Worm (Caenorhabditis elegans) whole organism, L2 larva: ENCODE measurements around the gene lido-11.

Source experiments
- Y55F3AM.14 ChIP-seq: fragments of 200-800 bp; sonication (Bioruptor generic); optimal IDR thresholded peaks from 2 replicates; lab custom pipeline; 2018; ENCODE audit warnings: mild to moderate bottlenecking, missing genetic modification characterization, missing compliant biosample characterization
- aly-2 ChIP-seq: fragments of 150-350 bp; optimal IDR thresholded peaks from 2 replicates; lab custom pipeline; 2014; ENCODE audit warnings: missing biosample characterization, missing genetic modification characterization
- ama-1 ChIP-seq: fragments of 150-350 bp; optimal IDR thresholded peaks from 2 replicates; lab custom pipeline; 2018; ENCODE audit warnings: inconsistent platforms
- blmp-1 ChIP-seq: sonication (generic microtip); optimal IDR thresholded peaks from 2 replicates; lab custom pipeline; 2017; ENCODE audit warnings: missing genetic modification characterization, mild to moderate bottlenecking, missing compliant biosample characterization, antibody characterized with exemption, moderate library complexity; ENCODE audit not compliant: insufficient read depth
- ceh-16 ChIP-seq: fragments of 150-350 bp; optimal IDR thresholded peaks from 2 replicates; lab custom pipeline; 2014; ENCODE audit warnings: missing biosample characterization, missing genetic modification characterization
- ceh-82 ChIP-seq: fragments of 150-350 bp; optimal IDR thresholded peaks from 2 replicates; lab custom pipeline; 2014; ENCODE audit warnings: missing biosample characterization, missing genetic modification characterization
- crh-2 ChIP-seq: sonication (generic microtip); optimal IDR thresholded peaks from 2 replicates; lab custom pipeline; 2017; ENCODE audit warnings: missing biosample characterization, missing genetic modification characterization
- dmd-4 ChIP-seq: sonication (generic microtip); optimal IDR thresholded peaks from 2 replicates; lab custom pipeline; 2017; ENCODE audit warnings: missing biosample characterization, missing genetic modification characterization
- egl-27 ChIP-seq: sonication (generic microtip); optimal IDR thresholded peaks from 3 replicates; lab custom pipeline; 2017; ENCODE audit warnings: missing biosample characterization, missing genetic modification reagents, missing genetic modification characterization
- elt-1 ChIP-seq: fragments of 150-350 bp; optimal IDR thresholded peaks from 2 replicates; lab custom pipeline; 2014; ENCODE audit warnings: missing biosample characterization, missing genetic modification characterization
- elt-3 ChIP-seq: sonication (generic microtip); optimal IDR thresholded peaks from 2 replicates; lab custom pipeline; 2017; ENCODE audit warnings: missing biosample characterization, missing genetic modification characterization
- lsy-2 ChIP-seq, 2 experiments: fragments of 150-350 bp in 1 of 2; sonication (generic microtip) in 1 of 2; optimal IDR thresholded peaks; 2 replicates each; lab custom pipeline; 2014 to 2017; ENCODE audit warnings: missing biosample characterization in 2 of 2, missing genetic modification characterization in 2 of 2
- mab-5 ChIP-seq: fragments of 150-350 bp; optimal IDR thresholded peaks from 2 replicates; lab custom pipeline; 2014; ENCODE audit warnings: missing biosample characterization, missing genetic modification characterization
- mbf-1 ChIP-seq: sonication (generic microtip); optimal IDR thresholded peaks from 2 replicates; lab custom pipeline; 2017; ENCODE audit warnings: missing biosample characterization, missing genetic modification characterization
- mdl-1 ChIP-seq, 2 experiments: fragments of 150-350 bp in 1 of 2; sonication (generic microtip) in 1 of 2; optimal IDR thresholded peaks; 2 replicates each; lab custom pipeline; 2017; ENCODE audit warnings: missing biosample characterization in 2 of 2, missing genetic modification characterization in 2 of 2
- nhr-10 ChIP-seq: sonication (generic microtip); optimal IDR thresholded peaks from 2 replicates; lab custom pipeline; 2017; ENCODE audit warnings: missing biosample characterization, missing genetic modification characterization
- nhr-129 ChIP-seq: fragments of 150-350 bp; optimal IDR thresholded peaks from 2 replicates; lab custom pipeline; 2014; ENCODE audit warnings: missing biosample characterization, missing genetic modification characterization
- nhr-23 ChIP-seq: fragments of 150-350 bp; optimal IDR thresholded peaks from 2 replicates; lab custom pipeline; 2014; ENCODE audit warnings: missing biosample characterization, missing genetic modification reagents, missing genetic modification characterization
- nhr-25 ChIP-seq: fragments of 150-350 bp; sonication (generic microtip); optimal IDR thresholded peaks from 3 replicates; lab custom pipeline; 2014; ENCODE audit warnings: missing biosample characterization, missing genetic modification characterization
- nhr-6 ChIP-seq: fragments of 150-350 bp; optimal IDR thresholded peaks from 2 replicates; lab custom pipeline; 2014; ENCODE audit warnings: missing biosample characterization, missing genetic modification characterization
- nhr-77 ChIP-seq: fragments of 150-350 bp; optimal IDR thresholded peaks from 2 replicates; lab custom pipeline; 2014; ENCODE audit warnings: missing biosample characterization, missing genetic modification characterization
- sem-4 ChIP-seq: fragments of 150-350 bp; optimal IDR thresholded peaks from 2 replicates; lab custom pipeline; 2014; ENCODE audit warnings: missing biosample characterization, missing genetic modification reagents, missing genetic modification characterization
- skn-1 ChIP-seq: sonication (generic microtip); optimal IDR thresholded peaks from 2 replicates; lab custom pipeline; 2017; ENCODE audit warnings: missing biosample characterization, missing genetic modification characterization
- sma-3 ChIP-seq: sonication (generic microtip); optimal IDR thresholded peaks from 2 replicates; lab custom pipeline; 2016; ENCODE audit warnings: missing genetic modification reagents, missing genetic modification characterization, missing compliant biosample characterization
- snpc-4 ChIP-seq: fragments of 150-350 bp; optimal IDR thresholded peaks from 2 replicates; lab custom pipeline; 2014; ENCODE audit warnings: missing biosample characterization, missing genetic modification characterization
- unc-55 ChIP-seq: fragments of 150-350 bp; sonication (generic microtip); optimal IDR thresholded peaks from 3 replicates; lab custom pipeline; 2014; ENCODE audit warnings: missing biosample characterization, missing genetic modification reagents, missing genetic modification characterization
- unc-62 ChIP-seq: fragments of 150-350 bp; optimal IDR thresholded peaks from 2 replicates; lab custom pipeline; 2014; ENCODE audit warnings: missing biosample characterization, missing genetic modification reagents, missing genetic modification characterization
- zag-1 ChIP-seq: fragments of 150-350 bp; optimal IDR thresholded peaks from 2 replicates; lab custom pipeline; 2014; ENCODE audit warnings: missing biosample characterization, missing genetic modification characterization
- ztf-1 ChIP-seq: fragments of 200-800 bp; sonication (Bioruptor generic); conservative IDR thresholded peaks from 2 replicates; pipeline ENCODE4 v1.3.6; 2022; ENCODE audit warnings: missing genetic modification characterization, missing compliant biosample characterization
- ztf-4 ChIP-seq: fragments of 150-350 bp; optimal IDR thresholded peaks from 2 replicates; lab custom pipeline; 2014; ENCODE audit warnings: missing biosample characterization, missing genetic modification characterization

Gene lido-11

DNA sequence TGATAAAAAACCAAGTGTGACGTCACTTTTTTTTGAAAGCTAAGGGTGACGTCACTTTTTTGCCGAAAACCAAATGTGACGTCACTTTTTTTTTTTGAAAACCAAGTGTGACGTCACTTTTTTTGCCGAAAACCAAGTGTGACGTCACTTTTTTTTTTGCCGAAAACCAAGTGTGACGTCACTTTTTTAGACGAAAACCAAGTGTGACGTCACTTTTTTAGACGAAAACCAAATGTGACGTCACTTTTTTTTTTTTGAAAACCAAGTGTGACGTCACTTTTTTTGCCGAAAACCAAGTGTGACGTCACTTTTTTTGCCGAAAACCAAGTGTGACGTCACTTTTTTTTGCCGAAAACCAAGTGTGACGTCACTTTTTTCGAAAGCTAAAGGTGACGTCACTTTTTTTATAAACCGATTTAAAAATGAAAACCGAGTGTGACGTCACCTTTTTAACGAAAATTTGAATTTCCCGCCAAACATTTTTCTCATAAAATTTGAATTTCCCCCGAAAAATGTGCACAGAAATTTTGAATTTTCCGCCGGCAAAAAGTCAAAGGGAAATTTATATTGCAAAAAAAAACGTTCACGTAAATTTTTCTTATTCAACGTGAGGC lies 5.8 kb upstream of the lido-11 start:
- TF ChIP-seq crh-2 (tag; lab: Kevin White, UChicago): no peak
- TF ChIP-seq nhr-25: no peak
- TF ChIP-seq ceh-16 (tag; lab: Kevin White, UChicago): no peak
- no peak for TF ChIP-seq nhr-23 (tag; lab: Kevin White, UChicago)
- TF ChIP-seq mab-5: no peak
- no peak for TF ChIP-seq mbf-1 (tag; lab: Kevin White, UChicago)
- TF ChIP-seq ceh-82 (tag; lab: Kevin White, UChicago): no peak
- no peak for TF ChIP-seq Y55F3AM.14
- no peak for TF ChIP-seq egl-27 (tag; lab: Kevin White, UChicago)
- TF ChIP-seq, all 48 proteins: peak for 0

DNA sequence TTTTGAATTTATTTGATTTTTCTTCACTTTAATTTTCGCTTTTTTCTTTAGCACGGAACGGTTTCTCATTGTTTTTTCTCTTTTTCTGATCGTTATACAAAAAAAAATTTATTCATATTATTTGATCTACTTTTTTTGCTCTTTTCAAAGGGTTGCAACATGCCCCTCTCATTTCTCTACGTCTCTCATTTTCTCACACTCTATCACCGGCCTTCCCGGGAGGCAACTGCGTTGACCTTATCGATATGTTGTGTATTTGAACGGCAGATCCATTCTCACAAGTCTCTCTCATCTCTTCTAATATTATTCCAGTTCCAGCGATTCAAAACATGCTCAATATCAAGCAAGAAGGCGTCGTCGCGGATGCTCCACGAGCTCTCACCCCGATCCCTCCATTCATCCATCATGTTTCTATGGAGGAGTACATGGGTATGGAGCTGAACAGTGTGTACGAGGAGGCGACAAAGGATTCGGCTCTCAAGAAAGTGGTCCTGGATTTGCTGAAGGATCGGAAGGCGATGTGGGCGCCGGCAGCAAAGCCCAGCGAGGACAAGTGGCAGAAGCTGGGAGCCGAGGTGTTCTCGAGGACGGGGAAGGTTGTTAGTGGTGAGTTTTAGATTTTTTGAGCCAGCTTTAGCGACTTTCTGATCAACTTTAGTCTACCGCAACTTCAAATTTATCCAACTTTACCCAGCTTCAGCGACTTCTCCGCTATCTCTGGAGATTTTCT lies 3.1 kb upstream of the lido-11 start, which contains the start of gene lido-9:
Gene lido-9 (plus strand): TSS at position 234 of the 730 bp plus-strand sequence.
- no peak for TF ChIP-seq elt-1
- no peak for TF ChIP-seq mdl-1 (tag; optimal IDR thresholded peaks at IDR 0.05; lab: Kevin White, UChicago)
- no peak for TF ChIP-seq mab-5
- TF ChIP-seq sma-3 (GFP tag; lab: Kevin White, UChicago): no peak
- TF ChIP-seq ztf-1 (GFP tag; lab: Robert Waterston, UW): no peak
- no peak for TF ChIP-seq ama-1
- no peak for TF ChIP-seq nhr-77 (tag; lab: Kevin White, UChicago)
- TF ChIP-seq zag-1: no peak
- no peak for TF ChIP-seq nhr-23 (tag; lab: Kevin White, UChicago)
- TF ChIP-seq lsy-2 (tag; optimal IDR thresholded peaks at IDR 0.05; lab: Kevin White, UChicago): no peak
- no peak for TF ChIP-seq mbf-1 (tag; lab: Kevin White, UChicago)
- no peak for TF ChIP-seq unc-62 (GFP tag; lab: Kevin White, UChicago)
- TF ChIP-seq sem-4 (tag; lab: Kevin White, UChicago): no peak
- no peak for TF ChIP-seq nhr-6 (tag; lab: Kevin White, UChicago)
- no peak for TF ChIP-seq elt-3 (tag; lab: Kevin White, UChicago)

DNA sequence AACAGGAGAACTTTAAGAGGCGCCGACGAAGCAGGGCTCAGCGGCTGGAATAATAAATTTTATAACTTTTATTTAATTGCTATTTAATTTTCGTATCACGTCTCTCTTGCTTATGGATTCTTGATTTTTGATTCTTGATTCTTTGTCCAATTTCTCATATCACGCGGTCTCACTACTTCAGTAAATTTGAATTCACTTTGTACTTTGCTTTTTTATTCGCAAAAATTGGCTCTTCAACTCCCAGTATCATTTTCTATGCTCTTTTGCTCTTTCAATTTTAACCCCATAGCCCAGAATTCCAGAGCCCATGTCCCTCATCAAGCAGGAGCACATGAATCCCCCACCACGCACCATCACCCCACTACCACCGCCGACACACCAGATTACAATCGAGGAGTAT lies 1.6 kb upstream of the lido-11 start, which contains the start of gene lido-10:
Gene lido-10 (plus strand): TSS at position 301 of the 400 bp plus-strand sequence.
- no peak for TF ChIP-seq snpc-4 (tag; lab: Kevin White, UChicago)
- TF ChIP-seq blmp-1 (tag; lab: Kevin White, UChicago): no peak
- no peak for TF ChIP-seq unc-55 (GFP tag; lab: Kevin White, UChicago)

DNA sequence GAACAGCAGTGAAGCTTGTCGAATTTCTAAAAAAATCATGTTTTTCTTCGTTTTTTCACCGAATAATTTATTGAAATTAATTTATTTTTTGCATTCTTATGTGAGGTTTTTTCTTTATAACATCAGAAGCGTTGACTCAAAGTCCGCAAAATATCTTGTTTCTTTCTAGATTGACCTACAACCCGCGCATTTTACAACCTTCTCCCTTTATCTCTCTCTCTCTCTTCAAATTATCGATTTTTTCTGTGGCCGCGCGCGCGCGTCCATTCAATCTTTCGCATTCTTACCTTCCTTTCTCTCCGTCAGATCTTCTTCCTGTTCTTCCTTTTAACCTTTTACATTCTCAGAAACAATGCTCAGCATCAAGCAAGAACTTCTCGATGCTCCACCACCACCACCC lies 1.7 kb downstream of the lido-11 start, which contains the start of gene lido-12:
Gene lido-12 (plus strand): TSS at position 301 of the 400 bp plus-strand sequence.
- no peak for TF ChIP-seq Y55F3AM.14
- TF ChIP-seq ceh-16 (tag; lab: Kevin White, UChicago): no peak
- no peak for TF ChIP-seq aly-2
- TF ChIP-seq crh-2 (tag; lab: Kevin White, UChicago): no peak

DNA sequence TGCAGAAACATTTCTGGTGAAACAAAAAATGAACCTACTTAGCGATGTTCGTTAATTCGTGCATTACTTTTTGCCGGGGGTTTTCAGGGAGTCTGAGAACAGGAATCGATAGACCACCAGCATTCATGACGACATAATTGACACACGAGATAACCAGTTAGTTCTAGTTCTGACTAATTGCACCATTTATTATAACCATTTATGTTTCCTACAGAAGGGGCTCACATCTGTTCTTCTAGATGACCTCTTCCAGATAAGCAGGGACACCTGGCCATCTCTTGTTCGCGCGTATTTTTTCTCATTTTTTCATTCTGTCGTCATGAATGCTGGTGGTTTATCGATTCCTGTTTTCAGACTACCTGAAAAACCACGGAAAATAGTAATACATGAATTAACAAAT lies 4.6 kb downstream of the lido-11 start, which contains the start of gene sdz-5:
Gene sdz-5 (plus strand): TSS at position 301 of the 400 bp plus-strand sequence.
- TF ChIP-seq ztf-4 (tag; lab: Kevin White, UChicago) (no peak), zag-1 (no peak), nhr-77 (tag; lab: Kevin White, UChicago) (no peak), nhr-129 (tag; lab: Kevin White, UChicago) (no peak), nhr-23 (tag; lab: Kevin White, UChicago) (no peak), crh-2 (tag; lab: Kevin White, UChicago) (no peak), snpc-4 (tag; lab: Kevin White, UChicago) (no peak), skn-1 (tag; lab: Kevin White, UChicago) (no peak), dmd-4 (tag; lab: Kevin White, UChicago) (no peak), nhr-10 (no peak), elt-3 (tag; lab: Kevin White, UChicago) (no peak), lsy-2 (tag; optimal IDR thresholded peaks at IDR 0.05; lab: Kevin White, UChicago) (no peak), sma-3 (GFP tag; lab: Kevin White, UChicago) (no peak)
